Fruit fly (Drosophila melanogaster) whole organism, prepupa: ENCODE data around the gene CG11670.

Source experiments
- CG1621 ChIP-seq: fragments of 200-800 bp; sonication (Bioruptor generic); optimal IDR thresholded peaks from 3 replicates; lab custom pipeline; 2018; ENCODE audit warnings: missing biosample characterization, mild to moderate bottlenecking, missing genetic modification characterization
- CG4318 ChIP-seq: fragments of 200-800 bp; sonication (Bioruptor generic); optimal IDR thresholded peaks from 3 replicates; lab custom pipeline; 2017; ENCODE audit warnings: missing biosample characterization, mild to moderate bottlenecking, missing genetic modification characterization
- CG6276 ChIP-seq: fragments of 200-800 bp; sonication (Bioruptor generic); optimal IDR thresholded peaks from 2 replicates; lab custom pipeline; 2017; ENCODE audit warnings: missing biosample characterization, mild to moderate bottlenecking, missing genetic modification characterization
- CG8632 ChIP-seq: fragments of 200-800 bp; sonication (Bioruptor generic); optimal IDR thresholded peaks from 3 replicates; lab custom pipeline; 2016; ENCODE audit warnings: missing biosample characterization, missing genetic modification characterization
- Sox14 ChIP-seq: fragments of 200-800 bp; sonication (Bioruptor generic); optimal IDR thresholded peaks from 3 replicates; lab custom pipeline; 2016; ENCODE audit warnings: missing biosample characterization, missing genetic modification characterization
- fd85E ChIP-seq: fragments of 200-800 bp; sonication (Bioruptor generic); optimal IDR thresholded peaks from 3 replicates; lab custom pipeline; 2016; ENCODE audit warnings: missing biosample characterization, missing genetic modification characterization
- svp ChIP-seq: fragments of 200-800 bp; sonication (Bioruptor generic); peaks from one replicate; lab custom pipeline; 2016; ENCODE audit warnings: missing biosample characterization, missing genetic modification characterization

Gene CG11670

dm6 chr3R:13091666-13092065 is 49.8 kb downstream of the CG11670 start (continued):
- TF ChIP-seq CG1621 (peak; percentile 6), CG4318 (GFP tag; lab: Kevin White, UChicago) (no peak), svp (GFP tag; lab: Kevin White, UChicago) (peak; percentile 58), fd85E (no peak), CG6276 (GFP tag; lab: Kevin White, UChicago) (no peak), Sox14 (GFP tag; lab: Kevin White, UChicago) (no peak), CG8632 (GFP tag; lab: Kevin White, UChicago) (no peak)
